Worm (Caenorhabditis elegans) whole organism, L4 larva: ENCODE data around the gene tor-1.
A peak's percentile ranks its signal among the peaks of the same experiment; 100 is the strongest.

Source experiments
- F44E2.7 ChIP-seq: fragments of 200-800 bp; sonication (Bioruptor generic); IDR thresholded peaks from 2 replicates; pipeline ENCODE4 v2.1.2; 2022; ENCODE audit warnings: missing genetic modification characterization, missing compliant biosample characterization
- R02D3.7 ChIP-seq: fragments of 150-350 bp; sonication (generic microtip); optimal IDR thresholded peaks from 3 replicates; lab custom pipeline; 2014; ENCODE audit warnings: missing biosample characterization, missing genetic modification characterization
- T20F7.1 ChIP-seq: fragments of 200-800 bp; sonication (Bioruptor generic); optimal IDR thresholded peaks from 2 replicates; lab custom pipeline; 2018; ENCODE audit warnings: mild to moderate bottlenecking, missing genetic modification characterization, missing compliant biosample characterization
- aha-1 ChIP-seq: fragments of 150-350 bp; peaks from one replicate; lab custom pipeline; 2014; ENCODE audit warnings: missing biosample characterization, missing genetic modification characterization
- ceh-28 ChIP-seq: fragments of 150-350 bp; optimal IDR thresholded peaks from 2 replicates; lab custom pipeline; 2014; ENCODE audit warnings: missing biosample characterization, missing genetic modification reagents, missing genetic modification characterization
- ces-1 ChIP-seq: fragments of 150-350 bp; sonication (generic microtip); optimal IDR thresholded peaks from 4 replicates; lab custom pipeline; 2014; ENCODE audit warnings: missing biosample characterization, missing genetic modification reagents, missing genetic modification characterization
- daf-19 ChIP-seq: fragments of 200-800 bp; sonication (Bioruptor generic); conservative IDR thresholded peaks from 2 replicates; pipeline ENCODE4 v1.3.6; 2022; ENCODE audit warnings: missing genetic modification characterization, missing compliant biosample characterization
- dpl-1 ChIP-seq: fragments of 150-350 bp; optimal IDR thresholded peaks from 2 replicates; lab custom pipeline; 2014; ENCODE audit warnings: missing biosample characterization, missing genetic modification reagents, missing genetic modification characterization
- gei-8 ChIP-seq: fragments of 200-800 bp; sonication (Bioruptor generic); optimal IDR thresholded peaks from 2 replicates; lab custom pipeline; 2018; ENCODE audit warnings: mild to moderate bottlenecking, missing genetic modification characterization, missing compliant biosample characterization
- hlh-11 ChIP-seq: fragments of 200-800 bp; sonication (Bioruptor generic); optimal IDR thresholded peaks from 2 replicates; lab custom pipeline; 2018; ENCODE audit warnings: mild to moderate bottlenecking, missing genetic modification characterization, missing compliant biosample characterization
- hlh-30 ChIP-seq: sonication (generic microtip); optimal IDR thresholded peaks from 2 replicates; lab custom pipeline; 2017; ENCODE audit warnings: antibody characterized with exemption, mild to moderate bottlenecking, missing genetic modification characterization, missing compliant biosample characterization; ENCODE audit not compliant: insufficient read depth
- hmg-1.1 ChIP-seq: fragments of 200-800 bp; sonication (Bioruptor generic); IDR thresholded peaks from 2 replicates; pipeline ENCODE4 v1.3.6; 2022; ENCODE audit warnings: missing genetic modification reagents, missing genetic modification characterization, missing compliant biosample characterization
- lin-1 ChIP-seq: fragments of 200-800 bp; sonication (Bioruptor generic); IDR thresholded peaks from 2 replicates; pipeline ENCODE4 v1.3.6; 2022; ENCODE audit warnings: missing genetic modification reagents, missing genetic modification characterization, missing compliant biosample characterization
- lin-29 ChIP-seq: fragments of 200-800 bp; sonication (Bioruptor generic); IDR thresholded peaks from 2 replicates; pipeline ENCODE4 v1.3.6; 2022; ENCODE audit warnings: missing genetic modification reagents, missing genetic modification characterization, missing compliant biosample characterization
- madf-5 ChIP-seq, 2 experiments: fragments of 200-800 bp; sonication (Bioruptor generic); IDR thresholded peaks; 2 replicates each; pipeline ENCODE4 v1.3.6; 2022; ENCODE audit warnings: missing compliant biosample characterization in 2 of 2, missing genetic modification characterization in 2 of 2
- mdl-1 ChIP-seq, 2 experiments: fragments of 150-350 bp in 1 of 2; sonication (generic microtip) in 1 of 2; optimal IDR thresholded peaks; 2 replicates each; lab custom pipeline; 2014 to 2017; ENCODE audit warnings: missing biosample characterization in 2 of 2, missing genetic modification characterization in 2 of 2
- mxl-2 ChIP-seq: fragments of 200-800 bp; sonication (Bioruptor generic); conservative IDR thresholded peaks from 2 replicates; pipeline ENCODE4 v1.3.6; 2022; ENCODE audit warnings: missing genetic modification reagents, missing genetic modification characterization, missing compliant biosample characterization
- nhr-11 ChIP-seq: fragments of 150-350 bp; optimal IDR thresholded peaks from 2 replicates; lab custom pipeline; 2014; ENCODE audit warnings: missing biosample characterization, missing genetic modification characterization
- nhr-111 ChIP-seq: fragments of 200-800 bp; sonication (Bioruptor generic); optimal IDR thresholded peaks from 2 replicates; lab custom pipeline; 2018; ENCODE audit warnings: mild to moderate bottlenecking, missing genetic modification characterization, missing compliant biosample characterization
- nhr-48 ChIP-seq: sonication (generic microtip); optimal IDR thresholded peaks from 2 replicates; lab custom pipeline; 2016; ENCODE audit warnings: mild to moderate bottlenecking, missing genetic modification characterization, missing compliant biosample characterization
- nhr-77 ChIP-seq: fragments of 150-350 bp; optimal IDR thresholded peaks from 2 replicates; lab custom pipeline; 2014; ENCODE audit warnings: missing biosample characterization, missing genetic modification characterization
- pha-4 ChIP-seq, 2 experiments: fragments of 150-350 bp in 1 of 2; fragments of 200-800 bp in 1 of 2; sonication (Bioruptor generic) in 1 of 2; IDR thresholded peaks in 1 of 2; optimal IDR thresholded peaks in 1 of 2; 2 replicates each; pipeline versions ENCODE4 v1.3.6 to Lab custom; 2014 to 2022; ENCODE audit warnings: missing genetic modification characterization in 2 of 2, missing genetic modification reagents in 2 of 2, missing biosample characterization in 1 of 2, missing compliant biosample characterization in 1 of 2
- php-3 ChIP-seq: fragments of 200-800 bp; sonication (Bioruptor generic); IDR thresholded peaks from 2 replicates; pipeline ENCODE4 v1.3.6; 2022; ENCODE audit warnings: missing genetic modification reagents, missing genetic modification characterization, missing compliant biosample characterization
- pqm-1 ChIP-seq: sonication (generic microtip); optimal IDR thresholded peaks from 2 replicates; lab custom pipeline; 2017; ENCODE audit warnings: missing biosample characterization, missing genetic modification characterization
- rbr-2 ChIP-seq: sonication (generic microtip); optimal IDR thresholded peaks from 2 replicates; lab custom pipeline; 2016; ENCODE audit warnings: missing genotype, missing genetic modification characterization, missing compliant biosample characterization
- saeg-2 ChIP-seq: fragments of 200-800 bp; sonication (Bioruptor generic); IDR thresholded peaks from 2 replicates; pipeline ENCODE4 v1.3.6; 2022; ENCODE audit warnings: missing genetic modification reagents, missing genetic modification characterization, missing compliant biosample characterization
- snpc-1.2 ChIP-seq: fragments of 200-800 bp; sonication (Bioruptor generic); IDR thresholded peaks from 2 replicates; pipeline ENCODE4 v1.3.6; 2022; ENCODE audit warnings: missing genetic modification reagents, missing genetic modification characterization, missing compliant biosample characterization
- spr-1 ChIP-seq: sonication (generic microtip); optimal IDR thresholded peaks from 2 replicates; lab custom pipeline; 2016; ENCODE audit warnings: mild to moderate bottlenecking, missing genetic modification characterization, missing compliant biosample characterization
- unc-39 ChIP-seq: sonication (generic microtip); optimal IDR thresholded peaks from 2 replicates; lab custom pipeline; 2017; ENCODE audit warnings: missing biosample characterization, missing genetic modification characterization
- vab-7 ChIP-seq: fragments of 200-800 bp; sonication (Bioruptor generic); IDR thresholded peaks from 2 replicates; pipeline ENCODE4 v1.3.6; 2022; ENCODE audit warnings: missing genetic modification reagents, missing genetic modification characterization, missing compliant biosample characterization
- zfp-3 ChIP-seq: fragments of 200-800 bp; sonication (Bioruptor generic); conservative IDR thresholded peaks from 2 replicates; pipeline ENCODE4 v1.3.6; 2022; ENCODE audit warnings: missing genetic modification reagents, missing genetic modification characterization, missing compliant biosample characterization
- zip-11 ChIP-seq: fragments of 200-800 bp; sonication (Bioruptor generic); IDR thresholded peaks from 2 replicates; pipeline ENCODE4 v1.3.6; 2022; ENCODE audit warnings: missing genetic modification characterization, missing compliant biosample characterization
- zip-2 ChIP-seq: fragments of 150-350 bp; optimal IDR thresholded peaks from 2 replicates; lab custom pipeline; 2014; ENCODE audit warnings: missing biosample characterization, missing genetic modification characterization
- ztf-11 ChIP-seq: fragments of 150-350 bp; optimal IDR thresholded peaks from 2 replicates; lab custom pipeline; 2014; ENCODE audit warnings: missing biosample characterization, missing genetic modification characterization

The tor-1 gene

DNA sequence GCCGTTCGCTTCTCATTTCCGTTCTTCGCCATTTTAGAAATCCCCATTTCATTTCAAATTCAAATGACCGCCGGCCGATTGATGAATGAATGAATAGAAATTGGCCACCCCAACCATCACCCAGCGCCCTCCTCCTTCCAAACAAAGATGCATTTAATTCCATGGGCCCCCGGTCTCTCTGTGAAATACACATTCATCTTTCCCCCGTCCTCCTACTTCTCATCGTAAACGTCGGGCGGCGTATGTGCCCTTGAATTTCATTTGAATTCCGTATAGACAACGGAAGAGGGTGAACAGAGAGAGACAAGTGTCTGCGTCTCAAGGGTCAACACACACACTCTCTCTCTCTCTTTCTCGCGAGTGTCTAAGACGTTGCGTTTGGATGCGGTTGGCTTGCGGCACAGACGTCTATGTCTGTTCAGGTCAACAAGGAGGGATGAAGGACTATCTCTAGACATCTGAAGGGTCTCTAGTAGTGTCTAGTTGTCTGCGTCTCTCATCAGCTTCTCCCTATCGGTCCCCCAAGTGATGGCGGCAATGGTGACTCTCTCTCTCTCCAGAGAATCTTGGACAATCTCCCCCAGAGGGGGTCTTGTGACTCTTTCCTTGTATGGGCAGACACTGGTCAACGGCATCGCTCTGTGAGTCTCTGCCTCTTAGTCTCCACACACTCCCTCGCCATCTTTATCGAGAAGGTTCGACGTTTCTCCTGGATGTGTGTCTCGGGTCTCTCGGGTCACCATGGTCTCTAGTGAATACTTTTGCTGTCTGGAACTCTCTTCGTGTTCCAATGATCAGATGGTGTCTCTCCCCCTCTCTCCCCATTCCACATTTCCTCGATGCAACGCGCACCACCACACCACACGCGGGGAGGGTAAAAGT lies 47.3 kb upstream of the tor-1 start (continued):
- TF ChIP-seq php-3 (GFP tag; lab: Robert Waterston, UW) (no peak), nhr-48 (peak; percentile 94), ceh-28 (peak; percentile 27), nhr-11 (tag; lab: Kevin White, UChicago) (peak; percentile 49), zfp-3 (GFP tag; lab: Robert Waterston, UW) (peak; percentile 86), mxl-2 (GFP tag; lab: Robert Waterston, UW) (peak; percentile 12; the same call in 1 of the 2 replicates), hlh-11 (tag; lab: Kevin White, UChicago) (peak; percentile 94), spr-1 (tag; lab: Kevin White, UChicago) (peak; percentile 77), nhr-77 (tag; lab: Kevin White, UChicago) (peak; percentile 48), snpc-1.2 (peak; percentile 60), dpl-1 (GFP tag; lab: Kevin White, UChicago) (peak; percentile 44), pqm-1 (tag; lab: Kevin White, UChicago) (no peak), gei-8 (GFP tag; lab: Kevin White, UChicago) (no peak), pha-4 (GFP tag; IDR thresholded peaks at IDR 0.05; lab: Robert Waterston, UW) (peak; percentile 65; the same call in 1 of the 2 replicates), pha-4 (tag; optimal IDR thresholded peaks at IDR 0.05; lab: Kevin White, UChicago) (no peak), hmg-1.1 (GFP tag; lab: Robert Waterston, UW) (0 out of 2 replicates have a peak, but pooled peaks have one; percentile 66), unc-39 (tag; lab: Kevin White, UChicago) (peak; percentile 54), saeg-2 (peak; percentile 81), lin-1 (GFP tag; lab: Robert Waterston, UW) (0 out of 2 replicates have a peak, but pooled peaks have one; percentile 4), madf-5 (GFP tag; IDR thresholded peaks at IDR 0.05; lab: Robert Waterston, UW) (0 out of 4 replicates have a peak, but pooled peaks of 1 of the 2 experiments have one; percentile 51)

DNA sequence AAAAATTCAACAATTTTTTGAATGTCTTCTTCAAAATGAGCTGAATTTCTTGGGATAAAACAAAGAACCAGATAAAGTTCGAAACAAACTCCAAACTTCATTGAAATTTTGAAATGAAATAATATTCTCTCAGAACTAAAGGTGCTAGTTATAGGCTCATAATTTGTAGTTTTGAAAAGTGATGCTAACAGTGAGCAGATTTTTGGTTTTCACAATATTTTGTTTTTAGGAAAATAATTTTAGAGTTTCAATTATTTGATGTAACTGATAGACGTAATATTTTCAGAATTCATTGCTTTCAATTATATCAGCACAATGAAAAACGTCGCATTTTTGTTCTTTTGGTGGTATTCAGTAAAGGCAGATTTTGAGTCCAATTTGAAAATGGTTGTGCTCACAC lies 34.3 kb upstream of the tor-1 start, which contains the start of the genes irld-56 and irld-55:
irld-56 (minus strand) TSS at position 101 of the 400 bp plus-strand sequence.
irld-55 (plus strand) TSS at position 316 of the 400 bp plus-strand sequence.
- no peak for TF ChIP-seq F44E2.7 (GFP tag; lab: Robert Waterston, UW)
- no peak for TF ChIP-seq pqm-1 (tag; lab: Kevin White, UChicago)
- TF ChIP-seq zip-11 = no peak
- no peak for TF ChIP-seq ceh-28
- no peak for TF ChIP-seq rbr-2
- TF ChIP-seq nhr-11 (tag; lab: Kevin White, UChicago) = no peak
- TF ChIP-seq daf-19 (GFP tag; lab: Robert Waterston, UW) = no peak
- TF ChIP-seq lin-29 (GFP tag; lab: Robert Waterston, UW) = no peak
- TF ChIP-seq aha-1 (tag; lab: Kevin White, UChicago) = no peak
- no peak for TF ChIP-seq mdl-1 (tag; optimal IDR thresholded peaks at IDR 0.05; lab: Kevin White, UChicago)
- TF ChIP-seq R02D3.7 (tag; lab: Kevin White, UChicago) = no peak
- no peak for TF ChIP-seq ces-1

DNA sequence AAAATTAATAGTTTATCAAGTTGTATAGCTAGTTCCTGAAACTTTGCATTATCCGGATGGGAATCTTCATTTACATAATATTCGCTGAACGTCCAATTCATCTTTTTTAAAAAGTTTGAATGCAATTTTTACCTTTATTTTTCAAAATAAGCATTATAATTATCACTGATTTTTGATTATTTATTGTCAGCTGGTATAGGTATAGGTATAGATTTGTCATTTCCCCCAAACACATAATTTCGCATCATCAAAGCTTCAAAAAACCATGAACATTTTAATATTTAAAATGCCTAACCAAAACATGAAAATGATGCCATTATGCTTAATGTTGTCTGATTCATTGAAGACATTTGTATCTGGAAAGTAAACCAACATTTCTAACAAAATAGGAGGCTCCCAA lies 30.2 kb upstream of the tor-1 start, which contains the start of gene srw-63:
srw-63 (minus strand) TSS at position 101 of the 400 bp plus-strand sequence.
- TF ChIP-seq zip-2 (tag; lab: Kevin White, UChicago) (no peak), nhr-111 (GFP tag; lab: Kevin White, UChicago) (no peak), ztf-11 (tag; lab: Kevin White, UChicago) (no peak), lin-29 (GFP tag; lab: Robert Waterston, UW) (no peak), vab-7 (GFP tag; lab: Robert Waterston, UW) (no peak), aha-1 (tag; lab: Kevin White, UChicago) (peak; percentile 22), T20F7.1 (GFP tag; lab: Kevin White, UChicago) (no peak), hlh-30 (tag; lab: Kevin White, UChicago) (no peak)
